Worm (Caenorhabditis elegans): ENCODE results near the gene F11A5.17.

DNA sequence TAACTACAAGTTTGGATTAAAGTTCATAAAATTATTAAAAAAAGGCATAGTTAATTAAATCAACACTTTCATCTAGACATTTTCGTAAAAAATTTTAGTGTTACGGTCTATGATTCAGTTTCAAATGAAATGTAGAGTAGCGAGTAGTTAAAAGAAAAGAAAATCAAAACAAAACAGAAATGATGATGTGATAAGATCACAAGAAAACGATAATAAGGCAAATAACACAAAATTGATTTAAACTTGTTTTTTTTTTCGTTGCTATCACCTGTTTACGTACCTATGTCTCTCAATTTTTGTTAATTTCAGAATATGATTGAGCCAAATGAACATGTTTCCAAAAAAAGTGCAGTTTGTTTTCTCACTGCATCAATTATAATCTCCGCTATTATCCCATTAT is 28.1 kb downstream of the F11A5.17 start, which contains the start of the genes F21H7.2 and F21H7.12:
- TF ChIP-seq tbx-11 (GFP tag; IDR thresholded peaks at IDR 0.05), result no peak
- no peak for TF ChIP-seq hmbx-1 (tag; optimal IDR thresholded peaks at IDR 0.05)
- no peak for TF ChIP-seq sea-1 (GFP tag; conservative IDR thresholded peaks at IDR 0.05)
- no peak for TF ChIP-seq tra-4 (tag; optimal IDR thresholded peaks at IDR 0.05)
- TF ChIP-seq flt-1 (GFP tag; IDR thresholded peaks at IDR 0.05), result no peak
- no peak for TF ChIP-seq hmg-4 (GFP tag; optimal IDR thresholded peaks at IDR 0.05)
- TF ChIP-seq F13C5.2 (tag; optimal IDR thresholded peaks at IDR 0.05), result no peak
- TF ChIP-seq ama-1 (optimal IDR thresholded peaks at IDR 0.05), result no peak
- TF ChIP-seq pes-1 (GFP tag; IDR thresholded peaks at IDR 0.05), result no peak
- TF ChIP-seq B0310.2 (tag; optimal IDR thresholded peaks at IDR 0.05), result no peak

Measured in whole organism, early embryonic.